Fruit fly (Drosophila melanogaster) whole organism, embryonic: ENCODE data around the gene CG6048.

Experiments
- Blimp-1 ChIP-seq: fragments of 200-800 bp; sonication (Bioruptor generic); optimal IDR thresholded peaks from 3 replicates; lab custom pipeline; 2018; ENCODE audit warnings: missing biosample characterization, missing genetic modification characterization, mild to moderate bottlenecking, moderate library complexity, missing genetic modification reagents
- CG10462 ChIP-seq: fragments of 200-800 bp; sonication (Bioruptor generic); optimal IDR thresholded peaks from 2 replicates; lab custom pipeline; 2016; ENCODE audit warnings: missing biosample characterization, missing genetic modification characterization
- CG10543 ChIP-seq: fragments of 200-800 bp; sonication (Bioruptor generic); optimal IDR thresholded peaks from 3 replicates; lab custom pipeline; 2017; ENCODE audit warnings: missing biosample characterization, mild to moderate bottlenecking, missing genetic modification characterization, moderate library complexity
- CG12219 ChIP-seq: fragments of 200-800 bp; sonication (Bioruptor generic); optimal IDR thresholded peaks from 3 replicates; lab custom pipeline; 2018; ENCODE audit warnings: missing biosample characterization, mild to moderate bottlenecking, missing genetic modification characterization
- CG12769 ChIP-seq: fragments of 200-800 bp; sonication (Bioruptor generic); optimal IDR thresholded peaks from 2 replicates; lab custom pipeline; 2019; ENCODE audit warnings: missing biosample characterization, mild to moderate bottlenecking, missing genetic modification characterization, moderate library complexity
- CG13123 ChIP-seq: fragments of 200-800 bp; sonication (Bioruptor generic); optimal IDR thresholded peaks from 2 replicates; lab custom pipeline; 2016; ENCODE audit warnings: missing biosample characterization, missing genetic modification characterization
- CG1647 ChIP-seq: fragments of 200-800 bp; sonication (Bioruptor generic); optimal IDR thresholded peaks from 3 replicates; lab custom pipeline; 2016; ENCODE audit warnings: missing biosample characterization, missing genetic modification characterization
- CG2120 ChIP-seq: fragments of 200-800 bp; sonication (Bioruptor generic); optimal IDR thresholded peaks from 3 replicates; lab custom pipeline; 2016; ENCODE audit warnings: missing biosample characterization, missing genetic modification characterization
- CG33557 ChIP-seq: fragments of 200-800 bp; sonication (Bioruptor generic); optimal IDR thresholded peaks from 2 replicates; lab custom pipeline; 2019; ENCODE audit warnings: missing biosample characterization, mild to moderate bottlenecking, missing genetic modification characterization, moderate library complexity
- CG42726 ChIP-seq: fragments of 200-800 bp; sonication (Bioruptor generic); IDR thresholded peaks from 2 replicates; pipeline ENCODE4 v1.3.6; 2022; ENCODE audit warnings: missing biosample characterization, missing genetic modification characterization; ENCODE audit not compliant: partially characterized antibody
- CG5953 ChIP-seq: fragments of 200-800 bp; sonication (Bioruptor generic); IDR thresholded peaks from 2 replicates; pipeline ENCODE4 v1.3.6; 2022; ENCODE audit warnings: missing biosample characterization, missing genetic modification characterization
- CG7745 ChIP-seq: fragments of 200-800 bp; sonication (Bioruptor generic); optimal IDR thresholded peaks from 2 replicates; lab custom pipeline; 2018; ENCODE audit warnings: missing biosample characterization, mild to moderate bottlenecking, missing genetic modification characterization, moderate library complexity
- CG9797 ChIP-seq: fragments of 200-800 bp; sonication (Bioruptor generic); optimal IDR thresholded peaks from 3 replicates; lab custom pipeline; 2018; ENCODE audit warnings: missing biosample characterization, mild to moderate bottlenecking, missing genetic modification characterization
- CG9932 ChIP-seq: fragments of 200-800 bp; sonication (Bioruptor generic); IDR thresholded peaks from 2 replicates; pipeline ENCODE4 v1.3.6; 2022; ENCODE audit warnings: missing biosample characterization, missing genetic modification characterization
- D19A ChIP-seq: fragments of 200-800 bp; optimal IDR thresholded peaks from 3 replicates; lab custom pipeline; 2019; ENCODE audit warnings: missing biosample characterization, mild to moderate bottlenecking, missing genetic modification characterization, moderate library complexity
- Doc2 ChIP-seq: fragments of 200-800 bp; sonication (Bioruptor generic); IDR thresholded peaks from 2 replicates; pipeline ENCODE4 v1.3.6; 2022; ENCODE audit warnings: missing biosample characterization, missing genetic modification characterization
- HLH4C ChIP-seq: fragments of 200-800 bp; sonication (Bioruptor generic); IDR thresholded peaks from 3 replicates; pipeline ENCODE4 v1.3.6; 2022; ENCODE audit warnings: missing biosample characterization, missing genetic modification characterization; ENCODE audit not compliant: partially characterized antibody
- HLH54F ChIP-seq: fragments of 200-800 bp; sonication (Bioruptor generic); optimal IDR thresholded peaks from 3 replicates; lab custom pipeline; 2016; ENCODE audit warnings: missing biosample characterization, missing genetic modification characterization
- HmgZ ChIP-seq: fragments of 200-800 bp; sonication (Bioruptor generic); optimal IDR thresholded peaks from 2 replicates; lab custom pipeline; 2018; ENCODE audit warnings: missing biosample characterization, mild to moderate bottlenecking, missing genetic modification characterization
- MESR4 ChIP-seq: fragments of 200-800 bp; sonication (Bioruptor generic); optimal IDR thresholded peaks from 2 replicates; lab custom pipeline; 2018; ENCODE audit warnings: missing biosample characterization, mild to moderate bottlenecking, missing genetic modification characterization, moderate library complexity
- Mrtf ChIP-seq: fragments of 200-800 bp; sonication (Bioruptor generic); IDR thresholded peaks from 3 replicates; pipeline ENCODE4 v1.3.6; 2022; ENCODE audit warnings: missing biosample characterization, missing genetic modification characterization
- NK7.1 ChIP-seq: fragments of 200-800 bp; sonication (Bioruptor generic); optimal IDR thresholded peaks from 3 replicates; lab custom pipeline; 2016; ENCODE audit warnings: missing biosample characterization, missing genetic modification characterization
- Nf-YA ChIP-seq: fragments of 200-800 bp; sonication (Bioruptor generic); IDR thresholded peaks from 2 replicates; pipeline ENCODE4 v1.3.6; 2022; ENCODE audit warnings: missing biosample characterization, missing genetic modification characterization
- NfI ChIP-seq: fragments of 200-800 bp; sonication (Bioruptor generic); optimal IDR thresholded peaks from 3 replicates; lab custom pipeline; 2018; ENCODE audit warnings: missing biosample characterization, mild to moderate bottlenecking, missing genetic modification characterization, moderate library complexity
- Rx ChIP-seq: fragments of 200-800 bp; sonication (Bioruptor generic); IDR thresholded peaks from 2 replicates; pipeline ENCODE4 v1.3.6; 2022; ENCODE audit warnings: missing biosample characterization, missing genetic modification characterization
- Side ChIP-seq: fragments of 200-800 bp; sonication (Bioruptor generic); optimal IDR thresholded peaks from 2 replicates; lab custom pipeline; 2016; ENCODE audit warnings: missing biosample characterization, missing genetic modification characterization
- Six4 ChIP-seq: fragments of 200-800 bp; sonication (Bioruptor generic); optimal IDR thresholded peaks from 2 replicates; lab custom pipeline; 2016; ENCODE audit warnings: missing biosample characterization, missing genetic modification characterization
- Stat92E ChIP-seq, 3 experiments: fragments of >200 bp in 2 of 3; fragments of 200-800 bp in 1 of 3; sonication (Bioruptor generic) in 1 of 3; optimal IDR thresholded peaks; 2 replicates each; lab custom pipeline; 2017 to 2019; ENCODE audit warnings: missing biosample characterization in 3 of 3, missing genetic modification characterization in 3 of 3, mild to moderate bottlenecking in 1 of 3, moderate library complexity in 1 of 3
- cad ChIP-seq: fragments of >200 bp; optimal IDR thresholded peaks from 2 replicates; lab custom pipeline; 2017; ENCODE audit warnings: missing biosample characterization, missing genetic modification characterization
- cg ChIP-seq: fragments of 200-800 bp; sonication (Bioruptor generic); optimal IDR thresholded peaks from 3 replicates; lab custom pipeline; 2019; ENCODE audit warnings: missing biosample characterization, mild to moderate bottlenecking, missing genetic modification characterization, moderate library complexity
- crc ChIP-seq: fragments of 200-800 bp; sonication (Bioruptor generic); optimal IDR thresholded peaks from 2 replicates; lab custom pipeline; 2016; ENCODE audit warnings: missing biosample characterization, missing genetic modification characterization
- croc ChIP-seq: fragments of 200-800 bp; sonication (Bioruptor generic); conservative IDR thresholded peaks from 3 replicates; pipeline ENCODE4 v1.3.6; 2022; ENCODE audit warnings: missing biosample characterization, missing genetic modification characterization
- dati ChIP-seq: fragments of 200-800 bp; sonication (Bioruptor generic); IDR thresholded peaks from 2 replicates; pipeline ENCODE4 v1.3.6; 2022; ENCODE audit warnings: missing biosample characterization, missing genetic modification characterization
- emc ChIP-seq: fragments of 200-800 bp; sonication (Bioruptor generic); optimal IDR thresholded peaks from 2 replicates; lab custom pipeline; 2016; ENCODE audit warnings: missing biosample characterization, missing genetic modification characterization
- esg ChIP-seq: fragments of 200-800 bp; sonication (Bioruptor generic); conservative IDR thresholded peaks from 2 replicates; pipeline ENCODE4 v1.3.6; 2022; ENCODE audit warnings: missing biosample characterization, missing genetic modification characterization
- exex ChIP-seq: fragments of 200-800 bp; sonication (Bioruptor generic); optimal IDR thresholded peaks from 4 replicates; lab custom pipeline; 2018; ENCODE audit warnings: missing biosample characterization, mild to moderate bottlenecking, missing genetic modification characterization, moderate library complexity
- ftz-f1 ChIP-seq: fragments of 200-800 bp; sonication (Bioruptor generic); optimal IDR thresholded peaks from 2 replicates; lab custom pipeline; 2016; ENCODE audit warnings: missing biosample characterization, missing genetic modification characterization
- hb ChIP-seq: fragments of 200-800 bp; sonication (Bioruptor generic); IDR thresholded peaks from 3 replicates; pipeline ENCODE4 v1.3.6; 2022; ENCODE audit warnings: missing biosample characterization, missing genetic modification characterization; ENCODE audit not compliant: partially characterized antibody
- kah ChIP-seq: fragments of 200-800 bp; sonication (Bioruptor generic); optimal IDR thresholded peaks from 2 replicates; lab custom pipeline; 2018; ENCODE audit warnings: missing biosample characterization, mild to moderate bottlenecking, missing genetic modification characterization
- lov ChIP-seq, 2 experiments: fragments of 200-800 bp in 1 of 2; fragments of >200 bp in 1 of 2; sonication (Bioruptor generic) in 1 of 2; IDR thresholded peaks in 1 of 2; optimal IDR thresholded peaks in 1 of 2; 2 replicates in 1 of 2; 3 replicates in 1 of 2; pipeline versions ENCODE4 v1.3.6 to Lab custom; 2017 to 2022; ENCODE audit warnings: missing biosample characterization in 1 of 2, missing genetic modification characterization in 1 of 2
- mirr ChIP-seq: fragments of 200-800 bp; sonication (Bioruptor generic); optimal IDR thresholded peaks from 3 replicates; lab custom pipeline; 2018; ENCODE audit warnings: missing biosample characterization, mild to moderate bottlenecking, missing genetic modification characterization
- nmo ChIP-seq: fragments of 200-800 bp; sonication (Bioruptor generic); optimal IDR thresholded peaks from 2 replicates; lab custom pipeline; 2018; ENCODE audit warnings: missing biosample characterization, mild to moderate bottlenecking, missing genetic modification characterization, moderate library complexity
- otp ChIP-seq: fragments of 200-800 bp; sonication (Bioruptor generic); IDR thresholded peaks from 3 replicates; pipeline ENCODE4, ENCODE4 v1.3.6; 2022; ENCODE audit warnings: missing biosample characterization, missing genetic modification characterization
- psq ChIP-seq: fragments of 200-800 bp; sonication (Bioruptor generic); optimal IDR thresholded peaks from 2 replicates; lab custom pipeline; 2017; ENCODE audit warnings: missing biosample characterization, missing genetic modification characterization
- sr ChIP-seq: fragments of 200-800 bp; sonication (Bioruptor generic); IDR thresholded peaks from 3 replicates; pipeline ENCODE4 v1.3.6; 2022; ENCODE audit warnings: missing biosample characterization, missing genetic modification characterization
- sug ChIP-seq: fragments of 200-800 bp; optimal IDR thresholded peaks from 2 replicates; lab custom pipeline; 2019; ENCODE audit warnings: missing biosample characterization, mild to moderate bottlenecking, missing genetic modification characterization, moderate library complexity
- tll ChIP-seq, 2 experiments: fragments of 200-800 bp in 1 of 2; fragments of >200 bp in 1 of 2; sonication (Bioruptor generic) in 1 of 2; optimal IDR thresholded peaks; 2 replicates each; lab custom pipeline; 2017 to 2019; ENCODE audit warnings: missing biosample characterization in 2 of 2, missing genetic modification characterization in 2 of 2, mild to moderate bottlenecking in 1 of 2, moderate library complexity in 1 of 2
- tup ChIP-seq: fragments of 200-800 bp; sonication (Bioruptor generic); optimal IDR thresholded peaks from 2 replicates; lab custom pipeline; 2016; ENCODE audit warnings: missing biosample characterization, mild to moderate bottlenecking, missing genetic modification characterization, moderate library complexity
- wek ChIP-seq: fragments of 200-800 bp; sonication (Bioruptor generic); optimal IDR thresholded peaks from 3 replicates; lab custom pipeline; 2018; ENCODE audit warnings: missing biosample characterization, mild to moderate bottlenecking, missing genetic modification characterization, moderate library complexity
- yki ChIP-seq: fragments of >200 bp; optimal IDR thresholded peaks from 3 replicates; lab custom pipeline; 2018

The CG6048 gene

DNA sequence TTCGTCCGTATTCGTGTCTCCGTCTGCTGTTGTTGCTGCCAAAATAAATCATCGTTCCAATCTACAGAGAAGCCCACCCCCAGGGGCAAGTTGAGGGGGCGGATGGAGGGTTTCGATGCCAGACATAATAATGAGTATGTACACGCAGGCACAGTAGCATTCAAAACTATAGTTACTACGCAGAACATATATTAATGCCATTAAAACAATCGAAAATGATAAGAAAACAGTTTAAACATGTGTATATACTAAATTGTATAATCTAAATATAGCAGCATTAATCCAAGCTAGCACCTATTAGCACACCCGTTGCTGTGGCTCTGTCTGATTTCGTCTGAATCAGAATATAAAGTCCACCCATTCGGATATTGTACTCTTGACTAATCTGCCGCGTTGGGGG lies 28.5 kb downstream of the CG6048 start (continued):
- TF ChIP-seq CG33557 (GFP tag; lab: Kevin White, UChicago) (no peak), Nf-YA (GFP tag; lab: Robert Waterston, UW) (peak; percentile 39; the same call in 1 of the 2 replicates), CG1647 (GFP tag; lab: Kevin White, UChicago) (peak; percentile 15), CG10462 (GFP tag; lab: Kevin White, UChicago) (no peak), HLH54F (GFP tag; lab: Kevin White, UChicago) (peak; percentile 61), CG7745 (no peak), yki (lab: Kevin White, UChicago) (no peak), nmo (GFP tag; lab: Kevin White, UChicago) (peak; percentile 70), Side (GFP tag; lab: Kevin White, UChicago) (peak; percentile 48), NfI (peak; percentile 70), emc (GFP tag; lab: Kevin White, UChicago) (no peak), psq (no peak), D19A (tag; lab: Kevin White, UChicago) (peak; percentile 53), otp (GFP tag; lab: Robert Waterston, UW) (peak; percentile 71; the same call in 2 of the 3 replicates), CG12769 (tag; lab: Kevin White, UChicago) (peak; percentile 91), Doc2 (no peak), croc (0 out of 3 replicates have a peak, but pooled peaks have one; percentile 41), dati (peak; percentile 70; the same call in 1 of the 2 replicates), lov (optimal IDR thresholded peaks at IDR 0.05; lab: Kevin White, UChicago) (no peak), lov (GFP tag; IDR thresholded peaks at IDR 0.05; lab: Robert Waterston, UW) (peak; percentile 70; the same call in 1 of the 3 replicates), NK7.1 (GFP tag; lab: Kevin White, UChicago) (peak; percentile 14), cg (GFP tag; lab: Kevin White, UChicago) (no peak), hb (GFP tag; lab: Robert Waterston, UW) (no peak), CG5953 (GFP tag; lab: Robert Waterston, UW) (peak; percentile 52; the same call in 1 of the 2 replicates), CG42726 (GFP tag; lab: Robert Waterston, UW) (no peak), exex (tag; lab: Kevin White, UChicago) (peak; percentile 30), CG9797 (GFP tag; lab: Kevin White, UChicago) (no peak), CG12219 (GFP tag; lab: Kevin White, UChicago) (peak; percentile 71), CG2120 (GFP tag; lab: Kevin White, UChicago) (peak; percentile 87), sug (tag; lab: Kevin White, UChicago) (peak; percentile 76), Six4 (peak; percentile 34), ftz-f1 (no peak), Rx (GFP tag; lab: Robert Waterston, UW) (peak; percentile 60), esg (GFP tag; lab: Robert Waterston, UW) (peak; percentile 71), HLH4C (no peak), mirr (GFP tag; lab: Kevin White, UChicago) (peak; percentile 71), crc (GFP tag; lab: Kevin White, UChicago) (peak; percentile 31), sr (GFP tag; lab: Robert Waterston, UW) (peak; percentile 41; the same call in 1 of the 3 replicates), CG10543 (GFP tag; lab: Kevin White, UChicago) (peak; percentile 26), kah (GFP tag; lab: Kevin White, UChicago) (peak; percentile 10), Stat92E (GFP tag; optimal IDR thresholded peaks at IDR 0.05; lab: Kevin White, UChicago) (no peak), MESR4 (no peak), tup (GFP tag; lab: Kevin White, UChicago) (peak; percentile 36), Blimp-1 (peak; percentile 70), cad (no peak), CG9932 (peak; percentile 86), HmgZ (tag; lab: Kevin White, UChicago) (peak; percentile 83), wek (GFP tag; lab: Kevin White, UChicago) (peak; percentile 21), CG13123 (GFP tag; lab: Kevin White, UChicago) (no peak), tll (GFP tag; optimal IDR thresholded peaks at IDR 0.05; lab: Kevin White, UChicago) (no peak), Mrtf (peak; percentile 83)
